Fruit fly (Drosophila melanogaster): ENCODE results near the gene CG17129.
A peak's percentile ranks its signal among the peaks of the same experiment; 100 is the strongest.

CG17129 gene

DNA sequence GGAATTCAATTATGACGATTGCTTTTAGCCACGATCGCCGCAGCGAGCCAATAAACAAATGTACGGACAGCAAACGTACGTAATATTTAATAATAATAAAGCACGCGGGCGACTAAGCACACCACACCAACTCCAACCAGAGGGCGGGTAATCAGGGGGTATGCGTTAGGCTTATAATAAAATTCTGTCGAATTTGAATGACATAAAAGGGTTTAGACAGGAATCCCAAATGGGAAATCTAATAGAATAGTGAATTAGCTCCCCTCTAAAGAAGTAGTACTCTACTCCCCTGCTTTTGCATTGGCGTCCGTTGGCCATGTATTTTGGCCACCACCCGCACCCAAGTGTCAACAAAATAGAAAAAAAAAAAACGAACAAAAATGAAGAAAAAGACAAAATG, 42.3 kb upstream of the CG17129 start (continued):
- no peak for TF ChIP-seq bcd (GFP tag; optimal IDR thresholded peaks at IDR 0.05)
- TF ChIP-seq CG12104 (GFP tag; optimal IDR thresholded peaks at IDR 0.05): no peak
- TF ChIP-seq tgo (GFP tag; IDR thresholded peaks at IDR 0.05): peak; percentile 55
- no peak for TF ChIP-seq kni (GFP tag; optimal IDR thresholded peaks at IDR 0.05)
- TF ChIP-seq CG10565 (GFP tag; optimal IDR thresholded peaks at IDR 0.05): no peak
- TF ChIP-seq lilli (GFP tag; optimal IDR thresholded peaks at IDR 0.05): no peak
- TF ChIP-seq CG10366 (GFP tag; IDR thresholded peaks at IDR 0.05): peak; percentile 55
- peak; percentile 43; the same call in 1 of the 2 replicates for TF ChIP-seq CG17328 (GFP tag; IDR thresholded peaks at IDR 0.05)
- peak; percentile 36; the same call in 1 of the 3 replicates for TF ChIP-seq hb (GFP tag; IDR thresholded peaks at IDR 0.05; ENCODE audit: partially characterized antibody)
- TF ChIP-seq esg (GFP tag; conservative IDR thresholded peaks at IDR 0.05): peak; percentile 22; the same call in 1 of the 2 replicates
- TF ChIP-seq HLH4C (GFP tag; IDR thresholded peaks at IDR 0.05; ENCODE audit: partially characterized antibody): no peak
- no peak for TF ChIP-seq CG34376 (GFP tag; optimal IDR thresholded peaks at IDR 0.05)
- no peak for TF ChIP-seq tap (tag; optimal IDR thresholded peaks at IDR 0.05)
- TF ChIP-seq Poxn (GFP tag; IDR thresholded peaks at IDR 0.05): no peak
- peak; percentile 52 for TF ChIP-seq HLH3B (GFP tag; IDR thresholded peaks at IDR 0.05)
- TF ChIP-seq CG7372 (GFP tag; IDR thresholded peaks at IDR 0.05): 0 out of 2 replicates have a peak, but pooled peaks have one; percentile 9
- TF ChIP-seq ham (GFP tag; IDR thresholded peaks at IDR 0.05): no peak
- peak; percentile 49; the same call in 1 of the 2 replicates for TF ChIP-seq sob (GFP tag; IDR thresholded peaks at IDR 0.05)
- TF ChIP-seq CG1233 (GFP tag; optimal IDR thresholded peaks at IDR 0.05): no peak
- no peak for TF ChIP-seq lov (optimal IDR thresholded peaks at IDR 0.05)
- TF ChIP-seq lov (GFP tag; IDR thresholded peaks at IDR 0.05): 0 out of 3 replicates have a peak, but pooled peaks have one; percentile 51
- TF ChIP-seq h (optimal IDR thresholded peaks at IDR 0.05): no peak
- TF ChIP-seq CG2678 (tag; optimal IDR thresholded peaks at IDR 0.05): peak; percentile 30
- TF ChIP-seq gsb-n (tag; optimal IDR thresholded peaks at IDR 0.05): no peak
- peak; percentile 39 for TF ChIP-seq CG15269 (tag; optimal IDR thresholded peaks at IDR 0.05)
- TF ChIP-seq CG12744 (GFP tag; optimal IDR thresholded peaks at IDR 0.05): no peak
- TF ChIP-seq CG17612 (GFP tag; IDR thresholded peaks at IDR 0.05): no peak
- TF ChIP-seq CG13624 (GFP tag; optimal IDR thresholded peaks at IDR 0.05): no peak
- peak; percentile 70 for TF ChIP-seq Med (GFP tag)
- TF ChIP-seq ranshi (GFP tag; IDR thresholded peaks at IDR 0.05): 0 out of 2 replicates have a peak, but pooled peaks have one; percentile 27
- TF ChIP-seq kay (GFP tag; optimal IDR thresholded peaks at IDR 0.05): no peak
- TF ChIP-seq pita (GFP tag; optimal IDR thresholded peaks at IDR 0.05): no peak
- peak; percentile 57; the same call in 2 of the 3 replicates for TF ChIP-seq CG16813 (GFP tag; IDR thresholded peaks at IDR 0.05; ENCODE audit: partially characterized antibody)
- TF ChIP-seq aop (GFP tag; IDR thresholded peaks at IDR 0.05): no peak
- peak; percentile 53; the same call in 1 of the 3 replicates for TF ChIP-seq CG11093 (GFP tag; IDR thresholded peaks at IDR 0.05)
- no peak for TF ChIP-seq hkb (optimal IDR thresholded peaks at IDR 0.05)
- TF ChIP-seq hkb (GFP tag; IDR thresholded peaks at IDR 0.05): peak; percentile 41; the same call in 1 of the 2 replicates
- no peak for TF ChIP-seq nmo (GFP tag; optimal IDR thresholded peaks at IDR 0.05)
- TF ChIP-seq schlank (tag; optimal IDR thresholded peaks at IDR 0.05): no peak
- peak; percentile 54; the same call in 1 of the 3 replicates for TF ChIP-seq zfh1 (GFP tag; IDR thresholded peaks at IDR 0.05)
- peak; percentile 50 for TF ChIP-seq Ada2b (GFP tag; IDR thresholded peaks at IDR 0.05)
- TF ChIP-seq D19A (tag; optimal IDR thresholded peaks at IDR 0.05): no peak
- no peak for TF ChIP-seq pho (GFP tag; optimal IDR thresholded peaks at IDR 0.05)
- TF ChIP-seq CG15601 (tag; optimal IDR thresholded peaks at IDR 0.05): no peak
- TF ChIP-seq ci (GFP tag; IDR thresholded peaks at IDR 0.05): peak; percentile 41; the same call in 2 of the 3 replicates
- TF ChIP-seq CG2116 (GFP tag; optimal IDR thresholded peaks at IDR 0.05): no peak
- TF ChIP-seq NK7.1 (GFP tag; optimal IDR thresholded peaks at IDR 0.05): no peak
- TF ChIP-seq CG13123 (GFP tag; optimal IDR thresholded peaks at IDR 0.05): no peak
- TF ChIP-seq Tbp (GFP tag; optimal IDR thresholded peaks at IDR 0.05): no peak
